Worm (Caenorhabditis elegans) whole organism, late embryonic: ENCODE data around the gene srv-17.

Experiments used
- C08G9.2 ChIP-seq: sonication (generic microtip); optimal IDR thresholded peaks from 2 replicates; lab custom pipeline; 2016; ENCODE audit warnings: mild to moderate bottlenecking, missing genetic modification characterization, moderate library complexity, missing compliant biosample characterization
- ama-1 ChIP-seq: fragments of 150-350 bp; optimal IDR thresholded peaks from 2 replicates; lab custom pipeline; 2014
- che-1 ChIP-seq: sonication (generic microtip); optimal IDR thresholded peaks from 2 replicates; lab custom pipeline; 2016; ENCODE audit warnings: mild to moderate bottlenecking, missing genetic modification characterization, missing compliant biosample characterization
- sox-4 ChIP-seq: sonication (generic microtip); optimal IDR thresholded peaks from 2 replicates; lab custom pipeline; 2017; ENCODE audit warnings: mild to moderate bottlenecking, missing genetic modification characterization, inconsistent platforms, missing compliant biosample characterization

- TF ChIP-seq che-1 (tag; lab: Kevin White, UChicago) (no peak), C08G9.2 (tag; lab: Kevin White, UChicago) (no peak), sox-4 (no peak), ama-1 (lab: Kevin White, UChicago) (no peak)
Measured at ce11 chrIV:5834182-5834581, 35.8 kb downstream of the srv-17 start.
